Fruit fly (Drosophila melanogaster): Measurements from ENCODE around the gene CG12012.

dm6 chr3L:3350572-3351343 is 25.8 kb upstream of the CG12012 start:
- TF ChIP-seq CTCF (optimal IDR thresholded peaks at IDR 0.05) = no peak
- TF ChIP-seq CG8478 (optimal IDR thresholded peaks at IDR 0.05) = no peak

Measured in S2 (cell line).